Fruit fly (Drosophila melanogaster): ENCODE data around the gene CG12439.

DNA sequence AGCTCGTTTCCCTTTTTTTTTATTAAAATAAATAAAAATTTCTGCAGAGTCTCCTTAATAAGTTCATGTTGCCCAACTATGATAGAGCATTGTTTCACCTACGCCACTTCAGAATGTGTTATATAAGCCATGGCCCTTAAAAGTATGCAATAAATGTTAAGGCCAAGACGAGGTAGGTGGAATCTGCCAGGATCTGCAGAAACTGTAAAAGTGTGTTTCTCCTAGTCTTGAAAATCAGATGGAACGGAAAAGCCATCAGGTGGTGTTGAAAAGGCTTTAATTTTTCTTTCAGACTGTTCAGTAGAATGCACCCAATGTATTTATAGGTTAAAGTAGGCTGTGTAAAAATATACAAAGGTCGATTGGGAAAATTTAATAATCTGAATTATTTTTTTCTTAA lies at the start of gene CG12439:
- TF ChIP-seq usp (GFP tag; optimal IDR thresholded peaks at IDR 0.05) (no peak), Dll (optimal IDR thresholded peaks at IDR 0.05) (no peak), pan (optimal IDR thresholded peaks at IDR 0.05) (no peak)
